Worm (Caenorhabditis elegans) whole organism, L2 larva: ENCODE data around the gene ZK1290.13.

Experiments
- C34F6.9 ChIP-seq: fragments of 150-350 bp; optimal IDR thresholded peaks from 2 replicates; lab custom pipeline; 2014; ENCODE audit warnings: missing biosample characterization, missing genetic modification characterization
- F13H6.1 ChIP-seq: sonication (generic microtip); optimal IDR thresholded peaks from 2 replicates; lab custom pipeline; 2016; ENCODE audit warnings: missing genetic modification characterization, missing compliant biosample characterization
- R02D3.7 ChIP-seq: fragments of 150-350 bp; optimal IDR thresholded peaks from 2 replicates; lab custom pipeline; 2014; ENCODE audit warnings: missing biosample characterization, missing genetic modification characterization
- Y55F3AM.14 ChIP-seq: fragments of 200-800 bp; sonication (Bioruptor generic); optimal IDR thresholded peaks from 2 replicates; lab custom pipeline; 2018; ENCODE audit warnings: mild to moderate bottlenecking, missing genetic modification characterization, missing compliant biosample characterization
- ZK546.5 ChIP-seq: sonication (generic microtip); optimal IDR thresholded peaks from 2 replicates; lab custom pipeline; 2017; ENCODE audit warnings: missing biosample characterization, missing genetic modification characterization
- alr-1 ChIP-seq: fragments of 150-350 bp; optimal IDR thresholded peaks from 2 replicates; lab custom pipeline; 2014; ENCODE audit warnings: missing biosample characterization, missing genetic modification characterization
- aly-2 ChIP-seq: fragments of 150-350 bp; optimal IDR thresholded peaks from 2 replicates; lab custom pipeline; 2014; ENCODE audit warnings: missing biosample characterization, missing genetic modification characterization
- ama-1 ChIP-seq: fragments of 150-350 bp; optimal IDR thresholded peaks from 2 replicates; lab custom pipeline; 2018; ENCODE audit warnings: inconsistent platforms
- blmp-1 ChIP-seq: sonication (generic microtip); optimal IDR thresholded peaks from 2 replicates; lab custom pipeline; 2017; ENCODE audit warnings: missing genetic modification characterization, mild to moderate bottlenecking, missing compliant biosample characterization, antibody characterized with exemption, moderate library complexity; ENCODE audit not compliant: insufficient read depth
- ceh-16 ChIP-seq: fragments of 150-350 bp; optimal IDR thresholded peaks from 2 replicates; lab custom pipeline; 2014; ENCODE audit warnings: missing biosample characterization, missing genetic modification characterization
- egl-27 ChIP-seq: sonication (generic microtip); optimal IDR thresholded peaks from 3 replicates; lab custom pipeline; 2017; ENCODE audit warnings: missing biosample characterization, missing genetic modification reagents, missing genetic modification characterization
- elt-3 ChIP-seq: sonication (generic microtip); optimal IDR thresholded peaks from 2 replicates; lab custom pipeline; 2017; ENCODE audit warnings: missing biosample characterization, missing genetic modification characterization
- gmeb-1 ChIP-seq: fragments of 150-350 bp; optimal IDR thresholded peaks from 2 replicates; lab custom pipeline; 2014; ENCODE audit warnings: missing biosample characterization, missing genetic modification characterization
- lin-11 ChIP-seq: fragments of 150-350 bp; sonication (generic microtip); optimal IDR thresholded peaks from 2 replicates; lab custom pipeline; 2014; ENCODE audit warnings: missing biosample characterization, missing genetic modification characterization, inconsistent platforms, mixed read lengths
- lsy-2 ChIP-seq, 2 experiments: fragments of 150-350 bp in 1 of 2; sonication (generic microtip) in 1 of 2; optimal IDR thresholded peaks; 2 replicates each; lab custom pipeline; 2014 to 2017; ENCODE audit warnings: missing biosample characterization in 2 of 2, missing genetic modification characterization in 2 of 2
- mdl-1 ChIP-seq, 2 experiments: fragments of 150-350 bp in 1 of 2; sonication (generic microtip) in 1 of 2; optimal IDR thresholded peaks; 2 replicates each; lab custom pipeline; 2017; ENCODE audit warnings: missing biosample characterization in 2 of 2, missing genetic modification characterization in 2 of 2
- nhr-10 ChIP-seq: sonication (generic microtip); optimal IDR thresholded peaks from 2 replicates; lab custom pipeline; 2017; ENCODE audit warnings: missing biosample characterization, missing genetic modification characterization
- nhr-12 ChIP-seq: fragments of 150-350 bp; optimal IDR thresholded peaks from 2 replicates; lab custom pipeline; 2014; ENCODE audit warnings: missing biosample characterization, missing genetic modification characterization
- nhr-129 ChIP-seq: fragments of 150-350 bp; optimal IDR thresholded peaks from 2 replicates; lab custom pipeline; 2014; ENCODE audit warnings: missing biosample characterization, missing genetic modification characterization
- nhr-21 ChIP-seq: fragments of 150-350 bp; optimal IDR thresholded peaks from 2 replicates; lab custom pipeline; 2014; ENCODE audit warnings: missing biosample characterization, missing genetic modification characterization
- nhr-23 ChIP-seq: fragments of 150-350 bp; optimal IDR thresholded peaks from 2 replicates; lab custom pipeline; 2014; ENCODE audit warnings: missing biosample characterization, missing genetic modification reagents, missing genetic modification characterization
- nhr-237 ChIP-seq: fragments of 150-350 bp; optimal IDR thresholded peaks from 2 replicates; lab custom pipeline; 2014; ENCODE audit warnings: missing biosample characterization, missing genetic modification characterization
- nhr-25 ChIP-seq: fragments of 150-350 bp; sonication (generic microtip); optimal IDR thresholded peaks from 3 replicates; lab custom pipeline; 2014; ENCODE audit warnings: missing biosample characterization, missing genetic modification characterization
- nhr-6 ChIP-seq: fragments of 150-350 bp; optimal IDR thresholded peaks from 2 replicates; lab custom pipeline; 2014; ENCODE audit warnings: missing biosample characterization, missing genetic modification characterization
- nhr-77 ChIP-seq: fragments of 150-350 bp; optimal IDR thresholded peaks from 2 replicates; lab custom pipeline; 2014; ENCODE audit warnings: missing biosample characterization, missing genetic modification characterization
- sma-3 ChIP-seq: sonication (generic microtip); optimal IDR thresholded peaks from 2 replicates; lab custom pipeline; 2016; ENCODE audit warnings: missing genetic modification reagents, missing genetic modification characterization, missing compliant biosample characterization
- sma-9 ChIP-seq, 2 experiments: fragments of 150-350 bp in 1 of 2; sonication (generic microtip) in 1 of 2; optimal IDR thresholded peaks; 2 replicates each; lab custom pipeline; 2014 to 2016; ENCODE audit warnings: missing genetic modification characterization in 2 of 2, mild to moderate bottlenecking in 1 of 2, missing biosample characterization in 1 of 2, missing compliant biosample characterization in 1 of 2, missing genetic modification reagents in 1 of 2, moderate library complexity in 1 of 2
- snpc-4 ChIP-seq: fragments of 150-350 bp; optimal IDR thresholded peaks from 2 replicates; lab custom pipeline; 2014; ENCODE audit warnings: missing biosample characterization, missing genetic modification characterization
- unc-39 ChIP-seq: fragments of 150-350 bp; optimal IDR thresholded peaks from 2 replicates; lab custom pipeline; 2014; ENCODE audit warnings: missing biosample characterization, missing genetic modification characterization
- unc-55 ChIP-seq: fragments of 150-350 bp; sonication (generic microtip); optimal IDR thresholded peaks from 3 replicates; lab custom pipeline; 2014; ENCODE audit warnings: missing biosample characterization, missing genetic modification reagents, missing genetic modification characterization
- zag-1 ChIP-seq: fragments of 150-350 bp; optimal IDR thresholded peaks from 2 replicates; lab custom pipeline; 2014; ENCODE audit warnings: missing biosample characterization, missing genetic modification characterization
- ztf-1 ChIP-seq: fragments of 200-800 bp; sonication (Bioruptor generic); conservative IDR thresholded peaks from 2 replicates; pipeline ENCODE4 v1.3.6; 2022; ENCODE audit warnings: missing genetic modification characterization, missing compliant biosample characterization
- ztf-4 ChIP-seq: fragments of 150-350 bp; optimal IDR thresholded peaks from 2 replicates; lab custom pipeline; 2014; ENCODE audit warnings: missing biosample characterization, missing genetic modification characterization

The ZK1290.13 gene

DNA sequence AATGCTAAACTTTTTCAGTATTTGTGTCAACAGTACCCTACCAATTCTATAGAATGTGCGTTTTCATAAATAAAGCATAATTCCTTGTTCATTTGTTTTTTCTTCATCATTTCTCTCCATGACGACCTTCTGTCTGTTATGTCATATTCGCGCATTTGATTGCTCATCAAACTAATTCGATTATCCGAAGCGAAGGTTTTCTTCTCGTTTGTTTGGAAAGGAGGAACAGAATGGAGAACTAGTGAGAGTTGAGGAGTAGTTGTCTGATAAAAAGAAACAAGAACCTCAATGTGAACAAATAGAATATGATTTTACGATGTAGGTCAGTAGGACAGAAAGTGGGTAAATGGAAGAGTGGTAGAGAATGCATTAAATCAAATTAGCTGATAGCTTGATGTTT lies 27.8 kb downstream of the ZK1290.13 start:
- TF ChIP-seq egl-27 (tag; lab: Kevin White, UChicago) (no peak), nhr-21 (tag; lab: Kevin White, UChicago) (no peak), nhr-77 (tag; lab: Kevin White, UChicago) (no peak)

DNA sequence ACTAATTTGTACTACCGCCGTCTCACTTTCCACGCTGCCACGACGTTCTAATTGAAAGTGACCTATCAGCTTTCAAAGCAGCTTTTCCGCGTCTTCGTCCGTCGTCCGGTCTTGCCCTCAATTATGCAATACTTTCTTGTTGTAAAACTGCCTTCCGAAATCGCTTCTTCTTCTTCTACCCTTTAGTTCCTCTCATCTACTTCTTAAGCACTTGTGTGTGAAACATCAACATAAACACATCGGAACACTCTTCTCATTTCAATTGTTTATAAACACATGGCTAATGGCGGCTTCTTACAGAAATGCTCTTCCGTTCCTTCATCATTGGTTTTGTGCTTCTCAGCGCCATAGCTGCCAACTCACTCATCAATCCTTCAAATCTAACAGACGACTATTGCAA lies 35.5 kb downstream of the ZK1290.13 start, which contains the start of gene F35D2.3:
Gene F35D2.3 (plus strand): TSS at position 301 of the 400 bp plus-strand sequence.
- TF ChIP-seq nhr-237 (no peak), mdl-1 (tag; optimal IDR thresholded peaks at IDR 0.05; lab: Kevin White, UChicago) (no peak), R02D3.7 (tag; lab: Kevin White, UChicago) (no peak), ztf-1 (GFP tag; lab: Robert Waterston, UW) (no peak), C34F6.9 (tag; lab: Kevin White, UChicago) (no peak)

DNA sequence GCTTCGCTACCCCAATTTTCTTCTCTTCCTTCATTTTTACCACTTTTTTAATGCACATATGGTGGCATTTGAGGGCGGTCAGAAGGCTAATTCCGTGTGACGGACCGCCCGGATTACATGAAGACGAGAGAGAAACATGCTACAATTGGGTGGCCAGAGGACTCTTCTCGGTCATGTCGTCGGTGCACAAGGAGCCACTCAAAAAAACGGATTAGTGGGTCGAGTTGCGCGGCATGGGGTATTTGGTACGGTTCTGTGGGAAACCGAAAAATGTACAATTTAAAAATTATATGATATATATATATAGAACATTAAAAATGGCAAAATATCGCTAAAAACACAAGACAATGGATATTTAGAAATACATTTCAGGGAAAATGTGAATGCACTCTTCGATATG lies 36.0 kb downstream of the ZK1290.13 start:
- TF ChIP-seq blmp-1 (tag; lab: Kevin White, UChicago) (no peak), elt-3 (tag; lab: Kevin White, UChicago) (no peak), sma-3 (GFP tag; lab: Kevin White, UChicago) (no peak), lin-11 (no peak), gmeb-1 (tag; lab: Kevin White, UChicago) (no peak), nhr-6 (no peak), ztf-4 (tag; lab: Kevin White, UChicago) (no peak), ceh-16 (no peak), aly-2 (tag; lab: Kevin White, UChicago) (no peak), snpc-4 (tag; lab: Kevin White, UChicago) (no peak), unc-39 (tag; lab: Kevin White, UChicago) (no peak), nhr-12 (tag; lab: Kevin White, UChicago) (no peak), zag-1 (tag; lab: Kevin White, UChicago) (no peak)
- TF ChIP-seq, all 48 proteins: peak for 0

DNA sequence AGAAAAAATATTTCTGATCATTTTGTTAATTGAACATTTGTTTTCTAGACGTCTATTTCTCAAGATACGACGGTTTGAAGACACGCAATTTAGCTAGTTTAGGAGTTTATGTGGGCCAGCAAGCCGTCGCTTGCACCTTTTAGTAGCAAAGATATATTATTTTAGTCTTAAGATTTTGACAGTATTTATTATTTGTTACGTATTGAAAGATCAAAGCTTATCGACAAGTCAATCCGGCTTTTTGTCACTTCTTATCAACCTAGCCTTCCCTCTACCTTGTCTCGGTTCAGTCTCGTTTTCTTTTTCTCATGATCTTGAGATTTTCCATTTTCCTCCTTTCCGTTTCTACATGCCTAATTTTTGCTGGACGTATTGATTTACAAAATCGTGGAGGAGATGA lies 39.3 kb downstream of the ZK1290.13 start, which contains the start of gene F35D2.2:
Gene F35D2.2 (plus strand): TSS at position 301 of the 400 bp plus-strand sequence.
- TF ChIP-seq ZK546.5 (tag; lab: Kevin White, UChicago) (no peak), nhr-77 (tag; lab: Kevin White, UChicago) (no peak), alr-1 (tag; lab: Kevin White, UChicago) (no peak), elt-3 (tag; lab: Kevin White, UChicago) (no peak), lsy-2 (tag; optimal IDR thresholded peaks at IDR 0.05; lab: Kevin White, UChicago) (no peak), F13H6.1 (no peak), Y55F3AM.14 (GFP tag; lab: Kevin White, UChicago) (no peak), ztf-1 (GFP tag; lab: Robert Waterston, UW) (no peak), nhr-25 (no peak), nhr-10 (tag; lab: Kevin White, UChicago) (no peak), ama-1 (lab: Kevin White, UChicago) (no peak), sma-9 (GFP tag; optimal IDR thresholded peaks at IDR 0.05; lab: Kevin White, UChicago) (no peak), sma-9 (tag; optimal IDR thresholded peaks at IDR 0.05; lab: Kevin White, UChicago) (no peak), blmp-1 (tag; lab: Kevin White, UChicago) (no peak), nhr-21 (tag; lab: Kevin White, UChicago) (no peak), unc-55 (GFP tag; lab: Kevin White, UChicago) (no peak), nhr-237 (no peak), nhr-23 (tag; lab: Kevin White, UChicago) (no peak), ztf-4 (tag; lab: Kevin White, UChicago) (no peak)

DNA sequence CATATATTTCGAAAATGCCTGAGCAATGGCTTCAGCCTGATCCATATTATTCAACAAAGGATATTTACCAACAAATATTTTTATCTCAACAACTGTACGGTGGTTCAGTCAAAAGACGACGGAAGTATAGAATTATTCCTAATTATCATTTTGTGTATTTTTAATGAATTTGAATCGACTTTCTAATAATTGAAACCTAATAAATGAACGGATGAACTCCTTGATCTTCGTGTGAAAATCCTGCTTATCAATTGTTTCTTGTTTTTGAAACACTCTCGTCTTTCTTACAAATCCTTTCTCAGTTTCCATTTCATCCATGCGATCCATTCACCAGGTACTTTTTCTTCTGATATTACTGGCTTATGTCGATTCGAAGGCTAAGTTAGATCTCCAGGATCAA lies 40.8 kb downstream of the ZK1290.13 start, which contains the start of gene F35D2.1:
Gene F35D2.1 (plus strand): TSS at position 301 of the 400 bp plus-strand sequence.
- TF ChIP-seq mdl-1 (tag; optimal IDR thresholded peaks at IDR 0.05; lab: Kevin White, UChicago) (no peak), ama-1 (lab: Kevin White, UChicago) (no peak), snpc-4 (tag; lab: Kevin White, UChicago) (no peak), alr-1 (tag; lab: Kevin White, UChicago) (no peak), sma-9 (GFP tag; optimal IDR thresholded peaks at IDR 0.05; lab: Kevin White, UChicago) (no peak), sma-9 (tag; optimal IDR thresholded peaks at IDR 0.05; lab: Kevin White, UChicago) (no peak), nhr-129 (tag; lab: Kevin White, UChicago) (no peak), nhr-77 (tag; lab: Kevin White, UChicago) (no peak), Y55F3AM.14 (GFP tag; lab: Kevin White, UChicago) (no peak), nhr-25 (no peak)
- TF ChIP-seq, all 48 proteins: peak for 0
